Worm (Caenorhabditis elegans) whole organism, L4 larva: ENCODE results near the gene mrps-31.

Source experiments
- attf-4 ChIP-seq: sonication (generic microtip); optimal IDR thresholded peaks from 3 replicates; lab custom pipeline; 2017; ENCODE audit warnings: missing biosample characterization, missing genetic modification characterization
- ceh-32 ChIP-seq: sonication (generic microtip); optimal IDR thresholded peaks from 2 replicates; lab custom pipeline; 2016; ENCODE audit warnings: mild to moderate bottlenecking, missing genetic modification characterization, missing compliant biosample characterization; ENCODE audit not compliant: poor library complexity
- ceh-44 ChIP-seq: fragments of 200-800 bp; sonication (Bioruptor generic); IDR thresholded peaks from 2 replicates; pipeline ENCODE4 v1.3.6; 2022; ENCODE audit warnings: missing genetic modification reagents, missing genetic modification characterization, missing compliant biosample characterization
- fos-1 ChIP-seq: fragments of 150-350 bp; optimal IDR thresholded peaks from 2 replicates; lab custom pipeline; 2014; ENCODE audit warnings: missing biosample characterization, missing genetic modification characterization
- lin-39 ChIP-seq: fragments of 150-350 bp; optimal IDR thresholded peaks from 2 replicates; lab custom pipeline; 2014; ENCODE audit warnings: missing biosample characterization, missing genetic modification reagents, missing genetic modification characterization
- mep-1 ChIP-seq: fragments of 150-350 bp; sonication (generic microtip); optimal IDR thresholded peaks from 3 replicates; lab custom pipeline; 2014; ENCODE audit warnings: missing biosample characterization, missing genetic modification characterization
- nhr-6 ChIP-seq: fragments of 150-350 bp; optimal IDR thresholded peaks from 2 replicates; lab custom pipeline; 2014; ENCODE audit warnings: missing biosample characterization, missing genetic modification characterization
- nhr-76 ChIP-seq: fragments of 150-350 bp; optimal IDR thresholded peaks from 2 replicates; lab custom pipeline; 2014; ENCODE audit warnings: missing biosample characterization, missing genetic modification characterization
- pqm-1 ChIP-seq: sonication (generic microtip); optimal IDR thresholded peaks from 2 replicates; lab custom pipeline; 2017; ENCODE audit warnings: missing biosample characterization, missing genetic modification characterization
- skn-1 ChIP-seq: fragments of 150-350 bp; optimal IDR thresholded peaks from 2 replicates; lab custom pipeline; 2014; ENCODE audit warnings: missing biosample characterization, missing genetic modification characterization
- snpc-4 ChIP-seq: fragments of 150-350 bp; optimal IDR thresholded peaks from 2 replicates; lab custom pipeline; 2014; ENCODE audit warnings: missing biosample characterization, missing genetic modification characterization
- tra-1 ChIP-seq: fragments of 200-800 bp; sonication (Bioruptor generic); IDR thresholded peaks from 2 replicates; pipeline ENCODE4 v1.3.6; 2022; ENCODE audit warnings: missing genetic modification reagents, missing genetic modification characterization, missing compliant biosample characterization
- unc-62 ChIP-seq, 3 experiments: fragments of 150-350 bp in 1 of 3; sonication (generic microtip); optimal IDR thresholded peaks in 2 of 3; peaks in 1 of 3; 1 replicate in 1 of 3; 2 replicates in 2 of 3; lab custom pipeline; 2014 to 2017; ENCODE audit warnings: missing biosample characterization in 3 of 3, missing genetic modification characterization in 3 of 3, missing genetic modification reagents in 3 of 3, missing genotype in 1 of 3

DNA sequence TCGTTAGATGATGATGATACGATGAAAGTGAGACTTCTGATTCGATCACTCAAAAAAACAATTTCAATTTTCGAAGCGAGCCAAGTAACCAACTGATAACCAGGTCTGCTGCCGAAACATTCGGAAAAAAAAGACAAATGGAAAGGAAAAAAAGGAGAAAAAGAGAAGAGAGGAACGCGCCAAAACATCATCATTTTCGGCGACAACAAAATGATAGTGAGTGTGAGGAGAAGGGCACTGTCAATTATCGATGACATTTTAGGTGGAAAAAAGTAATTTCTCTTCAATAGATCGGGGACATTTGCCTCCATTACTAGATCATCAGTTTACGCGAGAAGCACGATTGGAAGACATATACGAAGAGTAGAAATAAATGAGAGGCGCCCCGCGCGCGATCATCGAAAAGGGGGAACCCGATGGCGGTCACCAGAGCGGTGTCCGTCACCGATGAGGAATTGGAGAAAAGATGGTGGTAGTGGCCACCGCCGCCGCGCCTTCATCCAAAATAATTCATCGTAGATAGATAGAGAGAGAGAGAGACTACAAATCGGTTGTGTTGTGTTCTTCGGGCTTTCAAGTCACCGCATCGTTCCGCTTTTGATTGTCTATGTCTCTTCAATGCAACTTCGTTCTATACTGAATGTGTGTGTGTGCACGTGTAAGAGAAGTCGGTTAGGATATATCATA is 8.8 kb downstream of the mrps-31 start:
- TF ChIP-seq skn-1 (no peak), pqm-1 (tag; lab: Kevin White, UChicago) (peak; percentile 30), tra-1 (no peak), snpc-4 (tag; lab: Kevin White, UChicago) (no peak), attf-4 (tag; lab: Kevin White, UChicago) (no peak), ceh-44 (GFP tag; lab: Robert Waterston, UW) (no peak), ceh-32 (tag; lab: Kevin White, UChicago) (no peak), mep-1 (tag; lab: Kevin White, UChicago) (peak; percentile 23), fos-1 (tag; lab: Kevin White, UChicago) (no peak), lin-39 (tag; lab: Kevin White, UChicago) (no peak), nhr-6 (tag; lab: Kevin White, UChicago) (no peak), nhr-76 (no peak), unc-62 (GFP tag; optimal IDR thresholded peaks at IDR 0.05 in 1 of 2; lab: Kevin White, UChicago) (no peak), unc-62 (tag; optimal IDR thresholded peaks at IDR 0.05; lab: Kevin White, UChicago) (no peak)
